Worm (Caenorhabditis elegans): ENCODE results near the gene oac-51.

DNA sequence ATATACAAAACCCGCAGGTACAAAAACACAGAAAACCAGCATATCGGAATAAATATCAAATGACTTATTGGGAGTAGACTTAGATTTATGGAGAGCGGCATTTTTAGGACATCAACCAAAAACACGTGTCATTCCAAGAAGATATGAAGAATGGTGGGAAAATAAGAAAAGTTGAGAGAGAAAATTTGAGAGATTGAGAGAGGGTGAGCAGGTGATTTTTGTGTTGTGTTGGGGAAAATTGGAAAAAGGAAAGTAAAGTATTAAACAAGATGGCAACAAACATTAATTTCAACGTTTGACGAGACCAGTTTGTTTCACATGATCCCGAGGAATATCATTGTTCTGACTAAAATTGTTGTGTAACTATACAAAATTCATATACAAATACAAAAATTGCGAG, 48.3 kb upstream of the oac-51 start, which contains the start of gene srv-4:
- TF ChIP-seq fkh-10 (GFP tag; optimal IDR thresholded peaks at IDR 0.05) (no peak), K02D7.2 (tag; optimal IDR thresholded peaks at IDR 0.05) (no peak), dmd-4 (tag; optimal IDR thresholded peaks at IDR 0.05; ENCODE audit: borderline replicate concordance) (no peak), ceh-9 (tag; optimal IDR thresholded peaks at IDR 0.05) (no peak)
